Fruit fly (Drosophila melanogaster) whole organism, embryonic: ENCODE measurements around the gene CG18598.

Experiments
- CG10147 ChIP-seq: fragments of 200-800 bp; sonication (Bioruptor generic); optimal IDR thresholded peaks from 2 replicates; lab custom pipeline; 2019; ENCODE audit warnings: missing biosample characterization, mild to moderate bottlenecking, missing genetic modification characterization, moderate library complexity
- CG10979 ChIP-seq: fragments of 200-800 bp; sonication (Bioruptor generic); optimal IDR thresholded peaks from 2 replicates; lab custom pipeline; 2018; ENCODE audit warnings: missing biosample characterization, mild to moderate bottlenecking, missing genetic modification characterization, moderate library complexity
- CG11398 ChIP-seq: fragments of 200-800 bp; sonication (Bioruptor generic); optimal IDR thresholded peaks from 2 replicates; lab custom pipeline; 2016; ENCODE audit warnings: missing biosample characterization, missing genetic modification characterization
- CG12942 ChIP-seq: fragments of 200-800 bp; sonication (Bioruptor generic); optimal IDR thresholded peaks from 3 replicates; lab custom pipeline; 2016; ENCODE audit warnings: missing biosample characterization, missing genetic modification characterization
- CG13775 ChIP-seq: fragments of 200-800 bp; sonication (Bioruptor generic); optimal IDR thresholded peaks from 3 replicates; lab custom pipeline; 2017; ENCODE audit warnings: missing biosample characterization, mild to moderate bottlenecking, missing genetic modification characterization
- CG14860 ChIP-seq: fragments of 200-800 bp; sonication (Bioruptor generic); IDR thresholded peaks from 3 replicates; pipeline ENCODE4 v1.3.6; 2022; ENCODE audit warnings: missing biosample characterization, missing genetic modification characterization; ENCODE audit not compliant: partially characterized antibody
- CG14965 ChIP-seq: fragments of 200-800 bp; sonication (Bioruptor generic); optimal IDR thresholded peaks from 2 replicates; lab custom pipeline; 2016; ENCODE audit warnings: missing biosample characterization, missing genetic modification characterization, borderline replicate concordance
- CG15696 ChIP-seq: fragments of 200-800 bp; sonication (Bioruptor generic); optimal IDR thresholded peaks from 2 replicates; lab custom pipeline; 2019; ENCODE audit warnings: missing biosample characterization, mild to moderate bottlenecking, missing genetic modification characterization, moderate library complexity
- CG17328 ChIP-seq: fragments of 200-800 bp; sonication (Bioruptor generic); IDR thresholded peaks from 2 replicates; pipeline ENCODE4 v1.3.6; 2022; ENCODE audit warnings: missing biosample characterization, missing genetic modification characterization
- CG17361 ChIP-seq: fragments of 200-800 bp; sonication (Bioruptor generic); IDR thresholded peaks from 3 replicates; pipeline ENCODE4 v1.3.6; 2022; ENCODE audit warnings: missing biosample characterization, missing genetic modification characterization
- CG17829 ChIP-seq: fragments of 200-800 bp; optimal IDR thresholded peaks from 2 replicates; lab custom pipeline; 2019; ENCODE audit warnings: missing biosample characterization, mild to moderate bottlenecking, missing genetic modification characterization, moderate library complexity
- CG2199 ChIP-seq: fragments of 200-800 bp; sonication (Bioruptor generic); IDR thresholded peaks from 3 replicates; pipeline ENCODE4 v1.3.6; 2022; ENCODE audit warnings: missing biosample characterization, missing genetic modification characterization
- CG3065 ChIP-seq: fragments of 200-800 bp; sonication (Bioruptor generic); optimal IDR thresholded peaks from 2 replicates; lab custom pipeline; 2016; ENCODE audit warnings: missing biosample characterization, missing genetic modification characterization
- CG32767 ChIP-seq: fragments of 200-800 bp; sonication (Bioruptor generic); IDR thresholded peaks from 2 replicates; pipeline ENCODE4 v1.3.6; 2022; ENCODE audit warnings: missing biosample characterization, missing genetic modification characterization
- CG3838 ChIP-seq: fragments of 200-800 bp; sonication (Bioruptor generic); optimal IDR thresholded peaks from 3 replicates; lab custom pipeline; 2016; ENCODE audit warnings: missing biosample characterization, missing genetic modification characterization
- CG3847 ChIP-seq: fragments of 200-800 bp; sonication (Bioruptor generic); IDR thresholded peaks from 2 replicates; pipeline ENCODE4 v1.3.6; 2022; ENCODE audit warnings: missing biosample characterization, missing genetic modification characterization
- CG4404 ChIP-seq: fragments of 200-800 bp; sonication (Bioruptor generic); IDR thresholded peaks from 2 replicates; pipeline ENCODE4 v1.3.6; 2022; ENCODE audit warnings: missing biosample characterization, missing genetic modification characterization
- CG6175 ChIP-seq: fragments of 200-800 bp; sonication (Bioruptor generic); IDR thresholded peaks from 3 replicates; pipeline ENCODE4 v1.3.6; 2022; ENCODE audit warnings: missing biosample characterization, missing genetic modification characterization
- CG8281 ChIP-seq: fragments of 200-800 bp; sonication (Bioruptor generic); optimal IDR thresholded peaks from 2 replicates; lab custom pipeline; 2018; ENCODE audit warnings: missing biosample characterization, mild to moderate bottlenecking, missing genetic modification characterization, moderate library complexity
- CG8388 ChIP-seq: fragments of 200-800 bp; sonication (Bioruptor generic); optimal IDR thresholded peaks from 2 replicates; lab custom pipeline; 2019; ENCODE audit warnings: missing biosample characterization, mild to moderate bottlenecking, missing genetic modification characterization, moderate library complexity
- CG9215 ChIP-seq: fragments of 200-800 bp; sonication (Bioruptor generic); IDR thresholded peaks from 2 replicates; pipeline ENCODE4 v1.3.6; 2022; ENCODE audit warnings: missing biosample characterization, missing genetic modification characterization
- Chrac-16 ChIP-seq: fragments of 200-800 bp; sonication (Bioruptor generic); optimal IDR thresholded peaks from 3 replicates; lab custom pipeline; 2016; ENCODE audit warnings: missing biosample characterization, missing genetic modification characterization
- CoRest ChIP-seq: fragments of 200-800 bp; sonication (Bioruptor generic); optimal IDR thresholded peaks from 3 replicates; lab custom pipeline; 2018; ENCODE audit warnings: missing biosample characterization, mild to moderate bottlenecking, missing genetic modification characterization, moderate library complexity
- CrebB ChIP-seq: fragments of 200-800 bp; sonication (Bioruptor generic); optimal IDR thresholded peaks from 3 replicates; lab custom pipeline; 2018; ENCODE audit warnings: missing biosample characterization, mild to moderate bottlenecking, missing genetic modification characterization
- Dll ChIP-seq: fragments of 200-800 bp; sonication (Bioruptor generic); IDR thresholded peaks from 4 replicates; pipeline ENCODE4 v1.3.6; 2022; ENCODE audit warnings: missing biosample characterization, missing genetic modification characterization; ENCODE audit not compliant: partially characterized antibody
- E2f1 ChIP-seq: fragments of 200-800 bp; sonication (Bioruptor generic); IDR thresholded peaks from 2 replicates; pipeline ENCODE4 v1.3.6; 2022; ENCODE audit warnings: missing biosample characterization, missing genetic modification characterization
- Fer1 ChIP-seq: fragments of 200-800 bp; sonication (Bioruptor generic); optimal IDR thresholded peaks from 2 replicates; lab custom pipeline; 2017; ENCODE audit warnings: missing biosample characterization, mild to moderate bottlenecking, missing genetic modification characterization
- HLH4C ChIP-seq: fragments of 200-800 bp; sonication (Bioruptor generic); IDR thresholded peaks from 3 replicates; pipeline ENCODE4 v1.3.6; 2022; ENCODE audit warnings: missing biosample characterization, missing genetic modification characterization; ENCODE audit not compliant: partially characterized antibody
- MBD-R2 ChIP-seq: fragments of 200-800 bp; sonication (Bioruptor generic); IDR thresholded peaks from 2 replicates; pipeline ENCODE4 v1.3.6; 2022; ENCODE audit warnings: missing biosample characterization, missing genetic modification characterization
- Max ChIP-seq: fragments of 200-800 bp; sonication (Bioruptor generic); optimal IDR thresholded peaks from 2 replicates; lab custom pipeline; 2016; ENCODE audit warnings: missing biosample characterization, mild to moderate bottlenecking, missing genetic modification characterization
- Ptx1 ChIP-seq: fragments of 200-800 bp; sonication (Bioruptor generic); IDR thresholded peaks from 2 replicates; pipeline ENCODE4 v1.3.6; 2022; ENCODE audit warnings: missing biosample characterization, missing genetic modification characterization
- Ravus ChIP-seq: fragments of 200-800 bp; sonication (Bioruptor generic); IDR thresholded peaks from 2 replicates; pipeline ENCODE4 v1.3.6; 2022; ENCODE audit warnings: missing biosample characterization, missing genetic modification characterization
- Usf ChIP-seq: fragments of 200-800 bp; sonication (Bioruptor generic); optimal IDR thresholded peaks from 2 replicates; lab custom pipeline; 2017; ENCODE audit warnings: missing genotype, missing biosample characterization, missing genetic modification characterization
- Xrp1 ChIP-seq: fragments of 200-800 bp; sonication (Bioruptor generic); IDR thresholded peaks from 2 replicates; pipeline ENCODE4 v1.3.6; 2022; ENCODE audit warnings: missing biosample characterization, missing genetic modification characterization
- al ChIP-seq: fragments of 200-800 bp; sonication (Bioruptor generic); IDR thresholded peaks from 2 replicates; pipeline ENCODE4 v1.3.6; 2022; ENCODE audit warnings: missing biosample characterization, missing genetic modification characterization
- bab2 ChIP-seq: fragments of 200-800 bp; sonication (Bioruptor generic); optimal IDR thresholded peaks from 2 replicates; lab custom pipeline; 2016; ENCODE audit warnings: missing biosample characterization, missing genetic modification characterization
- bbx ChIP-seq: fragments of 200-800 bp; sonication (Bioruptor generic); IDR thresholded peaks from 2 replicates; pipeline ENCODE4 v1.3.6; 2022; ENCODE audit warnings: missing biosample characterization, missing genetic modification characterization; ENCODE audit not compliant: partially characterized antibody
- bsh ChIP-seq, 2 experiments: fragments of 200-800 bp; sonication (Bioruptor generic); optimal IDR thresholded peaks; 2 replicates each; lab custom pipeline; 2017 to 2018; ENCODE audit warnings: mild to moderate bottlenecking in 2 of 2, missing biosample characterization in 2 of 2, missing genetic modification characterization in 2 of 2, moderate library complexity in 1 of 2
- cwo ChIP-seq: fragments of 200-800 bp; sonication (Bioruptor generic); optimal IDR thresholded peaks from 3 replicates; lab custom pipeline; 2017; ENCODE audit warnings: missing biosample characterization, missing genetic modification characterization, mild to moderate bottlenecking, moderate library complexity, missing genetic modification reagents
- emc ChIP-seq: fragments of 200-800 bp; sonication (Bioruptor generic); optimal IDR thresholded peaks from 2 replicates; lab custom pipeline; 2016; ENCODE audit warnings: missing biosample characterization, missing genetic modification characterization
- fd3F ChIP-seq: fragments of 200-800 bp; sonication (Bioruptor generic); optimal IDR thresholded peaks from 2 replicates; lab custom pipeline; 2018; ENCODE audit warnings: missing biosample characterization, mild to moderate bottlenecking, missing genetic modification characterization, moderate library complexity
- peb ChIP-seq: fragments of 200-800 bp; sonication (Bioruptor generic); IDR thresholded peaks from 2 replicates; pipeline ENCODE4 v1.3.6; 2022; ENCODE audit warnings: missing biosample characterization, missing genetic modification characterization
- ro ChIP-seq: fragments of 200-800 bp; sonication (Bioruptor generic); IDR thresholded peaks from 2 replicates; pipeline ENCODE4 v1.3.6; 2022; ENCODE audit warnings: missing biosample characterization, missing genetic modification characterization
- sc ChIP-seq, 3 experiments: fragments of >200 bp in 2 of 3; fragments of 200-800 bp in 1 of 3; sonication (Bioruptor generic) in 1 of 3; optimal IDR thresholded peaks; 2 replicates in 2 of 3; 3 replicates in 1 of 3; lab custom pipeline; 2017; ENCODE audit warnings: mild to moderate bottlenecking in 1 of 3, missing biosample characterization in 1 of 3, missing genetic modification characterization in 1 of 3, missing genetic modification reagents in 1 of 3
- slbo ChIP-seq: fragments of 200-800 bp; sonication (Bioruptor generic); IDR thresholded peaks from 2 replicates; pipeline ENCODE4 v1.3.6; 2022; ENCODE audit warnings: missing biosample characterization, missing genetic modification characterization
- toy ChIP-seq: fragments of 200-800 bp; sonication (Bioruptor generic); IDR thresholded peaks from 2 replicates; pipeline ENCODE4 v1.3.6; 2022; ENCODE audit warnings: missing biosample characterization, missing genetic modification characterization
- wek ChIP-seq: fragments of 200-800 bp; sonication (Bioruptor generic); optimal IDR thresholded peaks from 3 replicates; lab custom pipeline; 2018; ENCODE audit warnings: missing biosample characterization, mild to moderate bottlenecking, missing genetic modification characterization, moderate library complexity
- zen2 ChIP-seq: fragments of 200-800 bp; sonication (Bioruptor generic); IDR thresholded peaks from 3 replicates; pipeline ENCODE4 v1.3.6; 2022; ENCODE audit warnings: missing biosample characterization, missing genetic modification characterization; ENCODE audit not compliant: partially characterized antibody

Gene CG18598

DNA sequence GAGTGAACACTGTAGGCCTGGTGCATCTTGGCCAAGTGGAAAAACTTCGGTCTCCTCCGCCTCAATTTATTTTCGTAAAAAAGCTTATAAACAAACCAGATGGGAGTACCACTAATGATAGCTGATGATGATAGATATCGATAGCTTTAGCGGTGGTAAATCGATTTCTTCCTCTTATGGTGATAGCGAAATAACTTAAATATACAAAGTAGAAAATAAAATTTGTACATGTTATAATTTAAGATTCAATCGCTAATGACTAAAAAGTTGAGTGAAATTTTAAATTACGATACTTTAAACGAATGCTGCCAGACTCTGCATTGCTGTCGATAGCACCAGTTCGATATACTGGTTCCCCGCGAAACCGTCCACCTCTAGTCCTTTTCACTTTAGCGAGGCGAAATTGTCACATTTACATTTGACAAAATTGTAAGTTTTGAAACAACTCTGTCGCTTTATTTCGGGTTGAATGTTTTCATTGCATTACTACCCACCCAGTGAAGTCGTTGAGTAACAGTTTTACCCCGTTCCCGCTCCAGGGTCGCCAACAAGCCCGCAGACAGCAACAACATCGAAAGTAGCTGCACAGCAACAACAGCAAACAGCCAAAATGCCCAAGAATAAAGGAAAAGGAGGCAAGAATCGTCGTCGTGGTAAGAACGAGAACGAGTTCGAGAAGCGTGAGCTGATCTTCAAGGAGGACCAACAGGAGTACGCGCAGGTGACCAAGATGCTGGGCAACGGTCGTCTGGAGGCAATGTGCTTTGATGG lies 23.6 kb downstream of the CG18598 start, which contains the start of the genes Vps39 and eIF1A (continued):
- TF ChIP-seq CoRest (tag; lab: Kevin White, UChicago) = peak; percentile 51
- TF ChIP-seq CG17361 = peak; percentile 46; the same call in 1 of the 3 replicates
- TF ChIP-seq Usf (GFP tag; lab: Kevin White, UChicago) = no peak
- peak; percentile 24 for TF ChIP-seq CG8388
- peak; percentile 98 for TF ChIP-seq wek (GFP tag; lab: Kevin White, UChicago)
- TF ChIP-seq CG2199 (GFP tag; lab: Robert Waterston, UW) = no peak
- TF ChIP-seq CG9215 = peak; percentile 48
- TF ChIP-seq bsh (GFP tag; optimal IDR thresholded peaks at IDR 0.05; lab: Kevin White, UChicago) = peak in 1 of 2 experiments; percentile 6
- TF ChIP-seq CG10147 = no peak
- peak; percentile 30 for TF ChIP-seq CG10979 (tag; lab: Kevin White, UChicago)
- TF ChIP-seq bbx = peak; percentile 67
- peak; percentile 71 for TF ChIP-seq Max (GFP tag; lab: Kevin White, UChicago)
- no peak for TF ChIP-seq ro
- peak; percentile 7 for TF ChIP-seq bab2 (GFP tag; lab: Kevin White, UChicago)
- peak; percentile 48 for TF ChIP-seq CG3847 (GFP tag; lab: Robert Waterston, UW)
- TF ChIP-seq al (GFP tag; lab: Robert Waterston, UW) = peak; percentile 31; the same call in 1 of the 2 replicates
- no peak for TF ChIP-seq CrebB (tag; lab: Kevin White, UChicago)
- TF ChIP-seq Chrac-16 (GFP tag; lab: Kevin White, UChicago) = peak; percentile 44
- TF ChIP-seq CG17328 = no peak
- TF ChIP-seq Fer1 = no peak
- TF ChIP-seq slbo (GFP tag; lab: Robert Waterston, UW) = peak; percentile 56
- no peak for TF ChIP-seq CG3065 (GFP tag; lab: Kevin White, UChicago)
- TF ChIP-seq E2f1 (GFP tag; lab: Robert Waterston, UW) = no peak; the same call in 1 of the 2 replicates
- peak; percentile 93 for TF ChIP-seq HLH4C
- TF ChIP-seq peb (GFP tag; lab: Robert Waterston, UW) = no peak
- TF ChIP-seq CG4404 = no peak; the same call in 1 of the 2 replicates
- peak; percentile 40; the same call in 1 of the 2 replicates for TF ChIP-seq Xrp1 (GFP tag; lab: Robert Waterston, UW)
- no peak for TF ChIP-seq Ravus (GFP tag; lab: Robert Waterston, UW)
- no peak for TF ChIP-seq CG8281 (tag; lab: Kevin White, UChicago)
- TF ChIP-seq fd3F = peak; percentile 27
- no peak for TF ChIP-seq CG12942 (GFP tag; lab: Kevin White, UChicago)
- no peak for TF ChIP-seq Ptx1
- TF ChIP-seq MBD-R2 = peak; percentile 69
- peak; percentile 87 for TF ChIP-seq CG14860 (GFP tag; lab: Robert Waterston, UW)
- TF ChIP-seq emc (GFP tag; lab: Kevin White, UChicago) = no peak
- peak; percentile 57 for TF ChIP-seq CG17829 (tag; lab: Kevin White, UChicago)
- no peak for TF ChIP-seq sc (optimal IDR thresholded peaks at IDR 0.05; lab: Kevin White, UChicago)
- no peak for TF ChIP-seq sc (GFP tag; optimal IDR thresholded peaks at IDR 0.05; lab: Kevin White, UChicago)
- TF ChIP-seq Dll (GFP tag; lab: Robert Waterston, UW) = peak; percentile 94
- peak; percentile 17 for TF ChIP-seq CG13775 (GFP tag; lab: Kevin White, UChicago)
- no peak for TF ChIP-seq CG14965 (GFP tag; lab: Kevin White, UChicago)
- no peak for TF ChIP-seq CG6175 (GFP tag; lab: Robert Waterston, UW)
- peak; percentile 2 for TF ChIP-seq CG3838
- peak; percentile 41 for TF ChIP-seq CG15696 (tag; lab: Kevin White, UChicago)
- TF ChIP-seq toy (GFP tag; lab: Robert Waterston, UW) = no peak
- TF ChIP-seq zen2 (GFP tag; lab: Robert Waterston, UW) = peak; percentile 71; the same call in 1 of the 3 replicates
- TF ChIP-seq cwo (GFP tag; lab: Kevin White, UChicago) = no peak
- 0 out of 2 replicates have a peak, but pooled peaks have one; percentile 9 for TF ChIP-seq CG32767 (GFP tag; lab: Robert Waterston, UW)
- no peak for TF ChIP-seq CG11398
